Worm (Caenorhabditis elegans): Measurements from ENCODE around the gene prx-14.

DNA sequence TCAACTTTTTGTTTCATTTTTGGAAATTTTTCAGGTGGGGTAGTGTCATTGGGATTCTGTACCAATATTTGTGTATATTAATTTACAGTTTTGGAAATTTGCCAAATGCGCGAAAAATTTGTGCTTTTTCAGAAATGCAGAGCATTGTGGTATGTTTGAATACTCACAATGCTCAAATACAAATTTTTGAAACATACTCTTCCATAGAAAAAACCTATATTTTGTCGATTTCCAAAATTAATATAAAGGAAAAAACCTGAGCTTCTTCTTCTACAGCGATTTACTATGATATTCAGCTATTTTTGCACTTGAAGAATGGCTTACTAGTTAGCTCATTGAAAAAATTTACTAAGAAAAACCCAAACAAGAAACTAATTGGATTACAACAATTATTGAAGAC is 30.0 kb downstream of the prx-14 start:
- TF ChIP-seq med-1 (GFP tag; optimal IDR thresholded peaks at IDR 0.05; ENCODE audit: insufficient read depth) (no peak), flt-1 (GFP tag; IDR thresholded peaks at IDR 0.05) (no peak), tab-1 (GFP tag; IDR thresholded peaks at IDR 0.05) (no peak), klf-2 (GFP tag; conservative IDR thresholded peaks at IDR 0.05) (no peak), ref-1 (GFP tag; conservative IDR thresholded peaks at IDR 0.05) (no peak), ztf-29 (GFP tag; IDR thresholded peaks at IDR 0.05) (no peak)
